Fruit fly (Drosophila melanogaster) whole organism, embryonic: ENCODE results near the gene MYPT-75D.
A peak's percentile ranks its signal among the peaks of the same experiment; 100 is the strongest.

Experiments used
- CG10209 ChIP-seq: fragments of 200-800 bp; sonication (Bioruptor generic); optimal IDR thresholded peaks from 3 replicates; lab custom pipeline; 2017; ENCODE audit warnings: missing biosample characterization, mild to moderate bottlenecking, missing genetic modification characterization, missing genetic modification reagents
- CG10431 ChIP-seq: fragments of 200-800 bp; sonication (Bioruptor generic); optimal IDR thresholded peaks from 3 replicates; lab custom pipeline; 2018; ENCODE audit warnings: missing biosample characterization, mild to moderate bottlenecking, missing genetic modification characterization
- CG13123 ChIP-seq: fragments of 200-800 bp; sonication (Bioruptor generic); optimal IDR thresholded peaks from 2 replicates; lab custom pipeline; 2016; ENCODE audit warnings: missing biosample characterization, missing genetic modification characterization
- CG14710 ChIP-seq: fragments of 200-800 bp; sonication (Bioruptor generic); optimal IDR thresholded peaks from 3 replicates; lab custom pipeline; 2019; ENCODE audit warnings: missing biosample characterization, mild to moderate bottlenecking, missing genetic modification characterization, moderate library complexity
- CG14965 ChIP-seq: fragments of 200-800 bp; sonication (Bioruptor generic); optimal IDR thresholded peaks from 2 replicates; lab custom pipeline; 2016; ENCODE audit warnings: missing biosample characterization, missing genetic modification characterization, borderline replicate concordance
- CG15073 ChIP-seq: fragments of 200-800 bp; sonication (Bioruptor generic); optimal IDR thresholded peaks from 2 replicates; lab custom pipeline; 2016; ENCODE audit warnings: missing biosample characterization, missing genetic modification characterization
- CG17612 ChIP-seq: fragments of 200-800 bp; sonication (Bioruptor generic); IDR thresholded peaks from 2 replicates; pipeline ENCODE4 v1.3.6; 2022; ENCODE audit warnings: missing biosample characterization, missing genetic modification characterization
- CG18764 ChIP-seq: fragments of 200-800 bp; sonication (Bioruptor generic); optimal IDR thresholded peaks from 3 replicates; lab custom pipeline; 2016; ENCODE audit warnings: missing biosample characterization, missing genetic modification characterization
- CG2712 ChIP-seq: fragments of 200-800 bp; optimal IDR thresholded peaks from 3 replicates; lab custom pipeline; 2019; ENCODE audit warnings: missing biosample characterization, mild to moderate bottlenecking, missing genetic modification characterization, moderate library complexity
- CG30431 ChIP-seq: fragments of 200-800 bp; sonication (Bioruptor generic); optimal IDR thresholded peaks from 2 replicates; lab custom pipeline; 2017; ENCODE audit warnings: missing biosample characterization, missing genetic modification characterization
- CG3838 ChIP-seq: fragments of 200-800 bp; sonication (Bioruptor generic); optimal IDR thresholded peaks from 3 replicates; lab custom pipeline; 2016; ENCODE audit warnings: missing biosample characterization, missing genetic modification characterization
- CG4617 ChIP-seq: fragments of 200-800 bp; sonication (Bioruptor generic); optimal IDR thresholded peaks from 3 replicates; lab custom pipeline; 2016; ENCODE audit warnings: missing biosample characterization, missing genetic modification characterization, borderline replicate concordance
- CG4730 ChIP-seq: fragments of 200-800 bp; sonication (Bioruptor generic); IDR thresholded peaks from 2 replicates; pipeline ENCODE4 v1.3.6; 2022; ENCODE audit warnings: missing biosample characterization, missing genetic modification characterization
- CG5953 ChIP-seq: fragments of 200-800 bp; sonication (Bioruptor generic); IDR thresholded peaks from 2 replicates; pipeline ENCODE4 v1.3.6; 2022; ENCODE audit warnings: missing biosample characterization, missing genetic modification characterization
- CG8478 ChIP-seq: fragments of >200 bp; optimal IDR thresholded peaks from 2 replicates; lab custom pipeline; 2018
- CG8765 ChIP-seq: fragments of 200-800 bp; sonication (Bioruptor generic); IDR thresholded peaks from 2 replicates; pipeline ENCODE4 v1.3.6; 2022; ENCODE audit warnings: missing biosample characterization, missing genetic modification characterization
- CG9437 ChIP-seq: fragments of 200-800 bp; sonication (Bioruptor generic); optimal IDR thresholded peaks from 2 replicates; lab custom pipeline; 2018; ENCODE audit warnings: missing biosample characterization, mild to moderate bottlenecking, missing genetic modification characterization
- CG9797 ChIP-seq: fragments of 200-800 bp; sonication (Bioruptor generic); optimal IDR thresholded peaks from 3 replicates; lab custom pipeline; 2018; ENCODE audit warnings: missing biosample characterization, mild to moderate bottlenecking, missing genetic modification characterization
- Deaf1 ChIP-seq: fragments of 200-800 bp; optimal IDR thresholded peaks from 3 replicates; lab custom pipeline; 2019; ENCODE audit warnings: missing biosample characterization, mild to moderate bottlenecking, missing genetic modification characterization, moderate library complexity
- Dp ChIP-seq: fragments of 200-800 bp; sonication (Bioruptor generic); optimal IDR thresholded peaks from 2 replicates; lab custom pipeline; 2018; ENCODE audit warnings: missing biosample characterization, mild to moderate bottlenecking, missing genetic modification characterization, moderate library complexity
- Eip74EF ChIP-seq, 2 experiments: fragments of 200-800 bp in 1 of 2; fragments of >200 bp in 1 of 2; sonication (Bioruptor generic) in 1 of 2; optimal IDR thresholded peaks; 2 replicates each; lab custom pipeline; 2017 to 2019; ENCODE audit warnings: missing biosample characterization in 2 of 2, missing genetic modification characterization in 2 of 2, mild to moderate bottlenecking in 1 of 2, moderate library complexity in 1 of 2
- HmgD ChIP-seq: fragments of 200-800 bp; sonication (Bioruptor generic); optimal IDR thresholded peaks from 3 replicates; lab custom pipeline; 2016; ENCODE audit warnings: missing biosample characterization, missing genetic modification characterization
- MTF-1 ChIP-seq: fragments of 200-800 bp; sonication (Bioruptor generic); optimal IDR thresholded peaks from 2 replicates; lab custom pipeline; 2018; ENCODE audit warnings: missing biosample characterization, mild to moderate bottlenecking, missing genetic modification characterization, borderline replicate concordance
- Max ChIP-seq: fragments of 200-800 bp; sonication (Bioruptor generic); optimal IDR thresholded peaks from 2 replicates; lab custom pipeline; 2016; ENCODE audit warnings: missing biosample characterization, mild to moderate bottlenecking, missing genetic modification characterization
- NK7.1 ChIP-seq: fragments of 200-800 bp; sonication (Bioruptor generic); optimal IDR thresholded peaks from 3 replicates; lab custom pipeline; 2016; ENCODE audit warnings: missing biosample characterization, missing genetic modification characterization
- Oli ChIP-seq: fragments of 200-800 bp; sonication (Bioruptor generic); optimal IDR thresholded peaks from 2 replicates; lab custom pipeline; 2018; ENCODE audit warnings: missing biosample characterization, mild to moderate bottlenecking, missing genetic modification characterization, moderate library complexity
- Opbp ChIP-seq: fragments of 200-800 bp; sonication (Bioruptor generic); IDR thresholded peaks from 3 replicates; pipeline ENCODE4 v1.3.6; 2022; ENCODE audit warnings: missing biosample characterization, missing genetic modification characterization; ENCODE audit not compliant: partially characterized antibody
- Spps ChIP-seq: fragments of 200-800 bp; sonication (Bioruptor generic); optimal IDR thresholded peaks from 2 replicates; lab custom pipeline; 2018; ENCODE audit warnings: missing biosample characterization, mild to moderate bottlenecking, missing genetic modification characterization
- Sry-δ ChIP-seq: fragments of 200-800 bp; sonication (Bioruptor generic); optimal IDR thresholded peaks from 2 replicates; lab custom pipeline; 2016; ENCODE audit warnings: missing biosample characterization, missing genetic modification characterization
- Ssrp ChIP-seq: fragments of 200-800 bp; sonication (Bioruptor generic); optimal IDR thresholded peaks from 2 replicates; lab custom pipeline; 2018; ENCODE audit warnings: missing biosample characterization, mild to moderate bottlenecking, missing genetic modification characterization, moderate library complexity
- Stat92E ChIP-seq, 3 experiments: fragments of >200 bp in 2 of 3; fragments of 200-800 bp in 1 of 3; sonication (Bioruptor generic) in 1 of 3; optimal IDR thresholded peaks; 2 replicates each; lab custom pipeline; 2017 to 2019; ENCODE audit warnings: missing biosample characterization in 3 of 3, missing genetic modification characterization in 3 of 3, mild to moderate bottlenecking in 1 of 3, moderate library complexity in 1 of 3
- Xrp1 ChIP-seq: fragments of 200-800 bp; sonication (Bioruptor generic); IDR thresholded peaks from 2 replicates; pipeline ENCODE4 v1.3.6; 2022; ENCODE audit warnings: missing biosample characterization, missing genetic modification characterization
- YL-1 ChIP-seq: fragments of 200-800 bp; sonication (Bioruptor generic); optimal IDR thresholded peaks from 3 replicates; lab custom pipeline; 2017; ENCODE audit warnings: missing biosample characterization, mild to moderate bottlenecking, missing genetic modification characterization
- ase ChIP-seq: fragments of 200-800 bp; sonication (Bioruptor generic); IDR thresholded peaks from 3 replicates; pipeline ENCODE4 v1.3.6; 2022; ENCODE audit warnings: missing biosample characterization, missing genetic modification characterization
- cas ChIP-seq: fragments of 200-800 bp; sonication (Bioruptor generic); IDR thresholded peaks from 2 replicates; pipeline ENCODE4 v1.3.6; 2022; ENCODE audit warnings: missing biosample characterization, missing genetic modification characterization
- caup ChIP-seq: fragments of 200-800 bp; sonication (Bioruptor generic); optimal IDR thresholded peaks from 3 replicates; lab custom pipeline; 2017; ENCODE audit warnings: missing biosample characterization, mild to moderate bottlenecking, missing genetic modification characterization, moderate library complexity; ENCODE audit not compliant: severe bottlenecking
- chinmo ChIP-seq: fragments of 200-800 bp; sonication (Bioruptor generic); IDR thresholded peaks from 4 replicates; pipeline ENCODE4 v1.3.6; 2022; ENCODE audit warnings: missing biosample characterization, missing genetic modification characterization; ENCODE audit not compliant: partially characterized antibody
- dati ChIP-seq: fragments of 200-800 bp; sonication (Bioruptor generic); IDR thresholded peaks from 2 replicates; pipeline ENCODE4 v1.3.6; 2022; ENCODE audit warnings: missing biosample characterization, missing genetic modification characterization
- dmrt99B ChIP-seq: fragments of 200-800 bp; sonication (Bioruptor generic); optimal IDR thresholded peaks from 2 replicates; lab custom pipeline; 2018; ENCODE audit warnings: missing biosample characterization, mild to moderate bottlenecking, missing genetic modification characterization, moderate library complexity
- jigr1 ChIP-seq: fragments of 200-800 bp; sonication (Bioruptor generic); IDR thresholded peaks from 3 replicates; pipeline ENCODE4 v1.3.6; 2022; ENCODE audit warnings: missing biosample characterization, missing genetic modification characterization
- lola ChIP-seq, 3 experiments: fragments of >200 bp in 2 of 3; fragments of 200-800 bp in 1 of 3; sonication (Bioruptor generic) in 1 of 3; optimal IDR thresholded peaks; 2 replicates each; lab custom pipeline; 2017 to 2019; ENCODE audit warnings: missing biosample characterization in 3 of 3, missing genetic modification characterization in 3 of 3, mild to moderate bottlenecking in 1 of 3, moderate library complexity in 1 of 3
- lov ChIP-seq, 2 experiments: fragments of 200-800 bp in 1 of 2; fragments of >200 bp in 1 of 2; sonication (Bioruptor generic) in 1 of 2; IDR thresholded peaks in 1 of 2; optimal IDR thresholded peaks in 1 of 2; 2 replicates in 1 of 2; 3 replicates in 1 of 2; pipeline versions ENCODE4 v1.3.6 to Lab custom; 2017 to 2022; ENCODE audit warnings: missing biosample characterization in 1 of 2, missing genetic modification characterization in 1 of 2
- phol ChIP-seq: fragments of 200-800 bp; sonication (Bioruptor generic); optimal IDR thresholded peaks from 3 replicates; lab custom pipeline; 2018; ENCODE audit warnings: missing biosample characterization, mild to moderate bottlenecking, missing genetic modification characterization, moderate library complexity
- pita ChIP-seq: fragments of 200-800 bp; sonication (Bioruptor generic); optimal IDR thresholded peaks from 2 replicates; lab custom pipeline; 2017; ENCODE audit warnings: missing biosample characterization, mild to moderate bottlenecking, missing genetic modification characterization
- sd ChIP-seq: fragments of 200-800 bp; sonication (Bioruptor generic); optimal IDR thresholded peaks from 3 replicates; lab custom pipeline; 2018; ENCODE audit warnings: missing biosample characterization, mild to moderate bottlenecking, missing genetic modification characterization, moderate library complexity
- sima ChIP-seq: fragments of 200-800 bp; sonication (Bioruptor generic); optimal IDR thresholded peaks from 2 replicates; lab custom pipeline; 2016; ENCODE audit warnings: missing biosample characterization, missing genetic modification characterization
- twi ChIP-seq: fragments of 200-800 bp; optimal IDR thresholded peaks from 2 replicates; lab custom pipeline; 2019; ENCODE audit warnings: missing biosample characterization, mild to moderate bottlenecking, missing genetic modification characterization, moderate library complexity
- yki ChIP-seq: fragments of >200 bp; optimal IDR thresholded peaks from 3 replicates; lab custom pipeline; 2018
- zen2 ChIP-seq: fragments of 200-800 bp; sonication (Bioruptor generic); IDR thresholded peaks from 3 replicates; pipeline ENCODE4 v1.3.6; 2022; ENCODE audit warnings: missing biosample characterization, missing genetic modification characterization; ENCODE audit not compliant: partially characterized antibody

MYPT-75D gene

dm6 chr3L:18672986-18673633 is 47.4 kb downstream of the MYPT-75D start, which contains the start of gene Capr (continued):
- peak; percentile 99 for TF ChIP-seq Sry-δ (GFP tag; lab: Kevin White, UChicago)
- no peak for TF ChIP-seq lov (optimal IDR thresholded peaks at IDR 0.05; lab: Kevin White, UChicago)
- peak; percentile 48; the same call in 1 of the 3 replicates for TF ChIP-seq lov (GFP tag; IDR thresholded peaks at IDR 0.05; lab: Robert Waterston, UW)
- TF ChIP-seq CG3838 (GFP tag; lab: Kevin White, UChicago) = no peak
- TF ChIP-seq CG2712 = peak; percentile 54
- TF ChIP-seq CG8478 (lab: Kevin White, UChicago) = no peak
- TF ChIP-seq MTF-1 (GFP tag; lab: Kevin White, UChicago) = no peak
- no peak for TF ChIP-seq CG8765 (GFP tag; lab: Robert Waterston, UW)
- no peak for TF ChIP-seq Oli (tag; lab: Kevin White, UChicago)
- no peak for TF ChIP-seq Max (GFP tag; lab: Kevin White, UChicago)
- TF ChIP-seq CG14965 = no peak
- peak; percentile 16 for TF ChIP-seq YL-1 (GFP tag; lab: Kevin White, UChicago)
- no peak for TF ChIP-seq CG17612 (GFP tag; lab: Robert Waterston, UW)
- no peak for TF ChIP-seq jigr1 (GFP tag; lab: Robert Waterston, UW)
- no peak for TF ChIP-seq CG4730 (GFP tag; lab: Robert Waterston, UW)
- TF ChIP-seq Eip74EF (GFP tag; optimal IDR thresholded peaks at IDR 0.05; lab: Kevin White, UChicago) = no peak
- no peak for TF ChIP-seq dati (GFP tag; lab: Robert Waterston, UW)
- TF ChIP-seq NK7.1 (GFP tag; lab: Kevin White, UChicago) = no peak
- no peak for TF ChIP-seq CG5953
- TF ChIP-seq Xrp1 (GFP tag; lab: Robert Waterston, UW) = no peak
- no peak for TF ChIP-seq pita (GFP tag; lab: Kevin White, UChicago)
- TF ChIP-seq phol (tag; lab: Kevin White, UChicago) = peak; percentile 55
- TF ChIP-seq sd = no peak
- no peak for TF ChIP-seq CG13123
- peak; percentile 100 for TF ChIP-seq Opbp (GFP tag; lab: Robert Waterston, UW)
- no peak for TF ChIP-seq CG18764 (GFP tag; lab: Kevin White, UChicago)
- no peak for TF ChIP-seq Spps (tag; lab: Kevin White, UChicago)
- no peak for TF ChIP-seq CG10209 (GFP tag; lab: Kevin White, UChicago)
- no peak for TF ChIP-seq cas (GFP tag; lab: Robert Waterston, UW)
- TF ChIP-seq CG10431 (GFP tag; lab: Kevin White, UChicago) = no peak
- no peak for TF ChIP-seq lola (GFP tag; optimal IDR thresholded peaks at IDR 0.05; lab: Kevin White, UChicago)
- no peak for TF ChIP-seq yki (lab: Kevin White, UChicago)
- TF ChIP-seq sima = no peak
- TF ChIP-seq CG9437 (GFP tag; lab: Kevin White, UChicago) = no peak
- peak; percentile 100 for TF ChIP-seq chinmo
- TF ChIP-seq HmgD (GFP tag; lab: Kevin White, UChicago) = peak; percentile 66
- no peak for TF ChIP-seq Ssrp (tag; lab: Kevin White, UChicago)
- TF ChIP-seq zen2 (GFP tag; lab: Robert Waterston, UW) = peak; percentile 99
- peak; percentile 30 for TF ChIP-seq twi
- TF ChIP-seq CG9797 (GFP tag; lab: Kevin White, UChicago) = peak; percentile 51
- peak; percentile 78 for TF ChIP-seq Dp
- TF ChIP-seq ase (GFP tag; lab: Robert Waterston, UW) = no peak
- peak; percentile 63 for TF ChIP-seq Deaf1
- TF ChIP-seq CG14710 (tag; lab: Kevin White, UChicago) = peak; percentile 66
- no peak for TF ChIP-seq CG30431 (GFP tag; lab: Kevin White, UChicago)
- no peak for TF ChIP-seq dmrt99B (tag; lab: Kevin White, UChicago)
- peak; percentile 37 for TF ChIP-seq CG4617
- TF ChIP-seq CG15073 = no peak
- TF ChIP-seq Stat92E (GFP tag; optimal IDR thresholded peaks at IDR 0.05; lab: Kevin White, UChicago) = peak in 1 of 3 experiments; percentile 61
- no peak for TF ChIP-seq caup
